Worm (Caenorhabditis elegans): ENCODE measurements around the gene ZC317.7.

The ZC317.7 gene

DNA sequence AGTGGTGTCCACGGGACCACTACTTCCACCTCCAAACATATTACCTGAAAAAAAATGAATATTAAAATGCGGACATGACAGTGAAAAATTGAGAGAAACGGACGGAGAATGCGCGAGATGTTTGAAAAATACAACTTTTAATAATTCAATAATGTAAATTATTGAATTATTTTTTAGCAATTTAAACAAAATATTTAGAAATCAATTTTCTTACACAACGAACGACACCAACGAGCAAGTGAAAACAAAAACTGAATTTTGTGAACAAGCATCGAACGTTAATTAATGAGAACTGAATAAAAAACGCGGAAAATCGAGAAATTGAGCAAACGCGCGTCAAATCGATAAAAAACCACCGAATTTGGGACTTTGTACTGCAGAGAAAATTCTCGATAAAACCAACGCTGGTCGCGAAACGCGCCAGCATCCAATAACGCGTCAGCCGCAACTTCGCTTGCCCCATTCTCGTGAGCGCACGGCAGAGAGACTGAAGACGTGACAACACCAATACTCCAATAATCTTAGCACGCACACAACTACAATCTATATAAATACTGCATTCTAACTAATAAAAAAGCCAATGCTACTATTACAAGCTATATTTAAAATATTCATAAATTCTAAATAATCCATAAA lies 34.1 kb upstream of the ZC317.7 start, which contains the start of the genes dnj-19 and nhr-47 (continued):
- TF ChIP-seq snpc-4 (GFP tag; optimal IDR thresholded peaks at IDR 0.05) (peak; percentile 52), snpc-4 (tag; optimal IDR thresholded peaks at IDR 0.05) (peak in 3 of 4 experiments; percentile 76 to 84 (median 78)), B0261.1 (tag; optimal IDR thresholded peaks at IDR 0.05) (no peak), egl-18 (GFP tag; IDR thresholded peaks at IDR 0.05) (0 out of 2 replicates have a peak, but pooled peaks have one; percentile 39), Y56A3A.18 (GFP tag; IDR thresholded peaks at IDR 0.05) (peak; percentile 96), ccch-3 (GFP tag; optimal IDR thresholded peaks at IDR 0.05) (no peak), lsy-27 (tag; optimal IDR thresholded peaks at IDR 0.05; ENCODE audit: borderline replicate concordance, insufficient read depth) (no peak), efl-1 (GFP tag; optimal IDR thresholded peaks at IDR 0.05) (peak; percentile 41), mes-4 (tag; optimal IDR thresholded peaks at IDR 0.05) (no peak), B0336.3 (GFP tag; IDR thresholded peaks at IDR 0.05) (peak; percentile 95), ama-1 (optimal IDR thresholded peaks at IDR 0.05) (no peak), ama-1 (GFP tag; optimal IDR thresholded peaks at IDR 0.05) (no peak), let-526 (GFP tag; IDR thresholded peaks at IDR 0.05) (0 out of 2 replicates have a peak, but pooled peaks have one; percentile 21), aptf-3 (GFP tag; IDR thresholded peaks at IDR 0.05) (no peak), sptf-2 (GFP tag; optimal IDR thresholded peaks at IDR 0.05) (no peak), cebp-1 (GFP tag; IDR thresholded peaks at IDR 0.05) (peak; percentile 53), cebp-1 (tag; optimal IDR thresholded peaks at IDR 0.05) (peak; percentile 89), repo-1 (tag; optimal IDR thresholded peaks at IDR 0.05) (peak; percentile 91), die-1 (tag; optimal IDR thresholded peaks at IDR 0.05) (no peak), unc-62 (GFP tag; optimal IDR thresholded peaks at IDR 0.05) (no peak), ztf-22 (GFP tag; optimal IDR thresholded peaks at IDR 0.05) (no peak), nhr-90 (tag; optimal IDR thresholded peaks at IDR 0.05) (no peak), dpl-1 (GFP tag; optimal IDR thresholded peaks at IDR 0.05) (peak; percentile 63), ZK185.1 (tag; optimal IDR thresholded peaks at IDR 0.05; ENCODE audit: poor library complexity, severe bottlenecking) (peak; percentile 75), dox-1 (GFP tag; IDR thresholded peaks at IDR 0.05) (peak; percentile 95), hlh-26 (GFP tag; conservative IDR thresholded peaks at IDR 0.05) (no peak), athp-1 (tag; optimal IDR thresholded peaks at IDR 0.05) (peak; percentile 85), lir-1 (GFP tag; conservative IDR thresholded peaks at IDR 0.05) (peak; percentile 85), ets-4 (GFP tag; optimal IDR thresholded peaks at IDR 0.05) (no peak), K11D2.4 (GFP tag; IDR thresholded peaks at IDR 0.05) (peak; percentile 90), nhr-179 (tag; optimal IDR thresholded peaks at IDR 0.05) (no peak), T07F8.4 (tag; optimal IDR thresholded peaks at IDR 0.05) (no peak), sdz-38 (tag; optimal IDR thresholded peaks at IDR 0.05) (no peak), ztf-28 (GFP tag; IDR thresholded peaks at IDR 0.05) (0 out of 2 replicates have a peak, but pooled peaks have one; percentile 19), egl-44 (GFP tag; IDR thresholded peaks at IDR 0.05) (peak; percentile 89), egrh-3 (GFP tag; IDR thresholded peaks at IDR 0.05) (no peak), lag-1 (GFP tag; IDR thresholded peaks at IDR 0.05) (no peak), cebp-2 (GFP tag; IDR thresholded peaks at IDR 0.05) (no peak), T26A5.8 (tag; optimal IDR thresholded peaks at IDR 0.05) (no peak), B0035.1 (tag; optimal IDR thresholded peaks at IDR 0.05) (peak; percentile 67), sea-2 (GFP tag; IDR thresholded peaks at IDR 0.05) (no peak), ztf-3 (GFP tag; optimal IDR thresholded peaks at IDR 0.05) (no peak), F49E8.2 (tag; optimal IDR thresholded peaks at IDR 0.05; ENCODE audit: insufficient read depth) (peak; percentile 58), Y79H2A.3 (GFP tag; conservative IDR thresholded peaks at IDR 0.05) (no peak), gei-17 (GFP tag; optimal IDR thresholded peaks at IDR 0.05) (peak; percentile 50), nhr-120 (GFP tag; IDR thresholded peaks at IDR 0.05) (no peak), K12H6.12 (tag; optimal IDR thresholded peaks at IDR 0.05) (peak; percentile 73), mel-28 (tag; optimal IDR thresholded peaks at IDR 0.05; ENCODE audit: borderline replicate concordance) (no peak), somi-1 (GFP tag; optimal IDR thresholded peaks at IDR 0.05) (peak; percentile 55)

All from whole organism, young adult.